Worm (Caenorhabditis elegans) whole organism, midembryonic: ENCODE measurements around the gene Y37D8A.29.

Experiments used
- T22C8.4 ChIP-seq: fragments of 200-800 bp; sonication (Bioruptor generic); IDR thresholded peaks from 2 replicates; pipeline ENCODE4 v1.3.6; 2022; ENCODE audit warnings: missing genetic modification characterization, missing compliant biosample characterization
- cog-1 ChIP-seq: sonication (generic microtip); optimal IDR thresholded peaks from 2 replicates; lab custom pipeline; 2016; ENCODE audit warnings: missing genetic modification characterization, missing compliant biosample characterization
- flt-1 ChIP-seq: fragments of 200-800 bp; sonication (Bioruptor generic); IDR thresholded peaks from 2 replicates; pipeline ENCODE4 v1.3.6; 2022; ENCODE audit warnings: missing genetic modification characterization, missing compliant biosample characterization
- klf-2 ChIP-seq: fragments of 200-800 bp; sonication (Bioruptor generic); conservative IDR thresholded peaks from 2 replicates; pipeline ENCODE4 v1.3.6; 2022; ENCODE audit warnings: missing genetic modification reagents, missing genetic modification characterization, missing compliant biosample characterization
- ref-1 ChIP-seq: fragments of 200-800 bp; sonication (Bioruptor generic); conservative IDR thresholded peaks from 2 replicates; pipeline ENCODE4 v1.3.6; 2022; ENCODE audit warnings: missing genetic modification reagents, missing genetic modification characterization, missing compliant biosample characterization
- tab-1 ChIP-seq: fragments of 200-800 bp; sonication (Bioruptor generic); IDR thresholded peaks from 2 replicates; pipeline ENCODE4 v1.3.6; 2022; ENCODE audit warnings: missing genetic modification characterization, missing compliant biosample characterization
- ztf-23 ChIP-seq: fragments of 200-800 bp; sonication (Bioruptor generic); IDR thresholded peaks from 2 replicates; pipeline ENCODE4 v1.3.6; 2022; ENCODE audit warnings: missing genetic modification reagents, missing genetic modification characterization, missing compliant biosample characterization
- ztf-29 ChIP-seq: fragments of 200-800 bp; sonication (Bioruptor generic); IDR thresholded peaks from 2 replicates; pipeline ENCODE4 v1.3.6; 2022; ENCODE audit warnings: missing genetic modification reagents, missing genetic modification characterization, missing compliant biosample characterization

DNA sequence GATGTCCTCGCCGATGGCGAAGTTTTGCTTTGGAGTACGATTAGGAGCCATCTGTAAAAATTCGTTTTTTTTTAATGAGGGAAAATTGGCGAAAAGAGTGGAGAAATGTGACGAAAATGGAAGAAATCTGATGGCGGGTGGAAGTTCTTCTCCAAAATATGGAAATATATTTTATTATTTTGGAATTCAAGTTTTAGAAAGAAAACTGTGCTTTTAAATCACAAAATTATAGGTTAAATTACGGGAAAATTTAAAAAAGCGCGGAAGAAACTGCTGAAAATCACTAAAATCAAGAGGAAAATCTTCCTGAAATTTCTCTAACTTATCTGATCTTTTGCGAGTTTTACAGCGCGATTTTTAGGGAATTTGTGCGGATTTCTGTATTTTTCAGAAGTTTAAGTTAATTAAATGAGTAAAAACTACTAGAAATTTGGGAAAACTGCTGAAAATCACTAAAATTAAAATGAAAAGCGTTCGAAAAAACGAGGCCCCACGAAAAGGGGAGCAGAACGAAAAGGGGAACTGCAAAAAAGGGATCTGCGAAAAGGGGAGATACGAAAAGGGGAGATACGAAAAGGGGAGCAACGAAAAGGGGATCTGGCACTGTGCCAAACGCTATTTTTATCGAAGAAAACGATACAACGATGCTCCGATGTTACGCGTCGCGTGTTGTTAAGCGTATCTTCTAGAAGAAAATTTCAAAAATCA lies 13.8 kb downstream of the Y37D8A.29 start, which contains the start of the genes cec-7 and enu-3.5:
- TF ChIP-seq T22C8.4 (GFP tag; lab: Robert Waterston, UW) (no peak), ztf-29 (GFP tag; lab: Robert Waterston, UW) (no peak), flt-1 (GFP tag; lab: Robert Waterston, UW) (0 out of 2 replicates have a peak, but pooled peaks have one; percentile 9), ref-1 (GFP tag; lab: Robert Waterston, UW) (no peak), ztf-23 (GFP tag; lab: Robert Waterston, UW) (0 out of 2 replicates have a peak, but pooled peaks have one; percentile 36), klf-2 (GFP tag; lab: Robert Waterston, UW) (peak; percentile 59; the same call in 1 of the 2 replicates), tab-1 (GFP tag; lab: Robert Waterston, UW) (no peak), cog-1 (tag; lab: Kevin White, UChicago) (no peak)
